Fruit fly (Drosophila melanogaster): Measurements from ENCODE around the gene hry.

- no peak for TF ChIP-seq CG8478 (optimal IDR thresholded peaks at IDR 0.05)
- TF ChIP-seq EcR (GFP tag; optimal IDR thresholded peaks at IDR 0.05) = no peak
These were observed 9.0 kb downstream of the hry start for dm6 chr3L:8684419-8685081.

Data from whole organism.